Comparison of ENCODE assay signal across 4 fruit fly cellular contexts in the genomic region with DNA sequence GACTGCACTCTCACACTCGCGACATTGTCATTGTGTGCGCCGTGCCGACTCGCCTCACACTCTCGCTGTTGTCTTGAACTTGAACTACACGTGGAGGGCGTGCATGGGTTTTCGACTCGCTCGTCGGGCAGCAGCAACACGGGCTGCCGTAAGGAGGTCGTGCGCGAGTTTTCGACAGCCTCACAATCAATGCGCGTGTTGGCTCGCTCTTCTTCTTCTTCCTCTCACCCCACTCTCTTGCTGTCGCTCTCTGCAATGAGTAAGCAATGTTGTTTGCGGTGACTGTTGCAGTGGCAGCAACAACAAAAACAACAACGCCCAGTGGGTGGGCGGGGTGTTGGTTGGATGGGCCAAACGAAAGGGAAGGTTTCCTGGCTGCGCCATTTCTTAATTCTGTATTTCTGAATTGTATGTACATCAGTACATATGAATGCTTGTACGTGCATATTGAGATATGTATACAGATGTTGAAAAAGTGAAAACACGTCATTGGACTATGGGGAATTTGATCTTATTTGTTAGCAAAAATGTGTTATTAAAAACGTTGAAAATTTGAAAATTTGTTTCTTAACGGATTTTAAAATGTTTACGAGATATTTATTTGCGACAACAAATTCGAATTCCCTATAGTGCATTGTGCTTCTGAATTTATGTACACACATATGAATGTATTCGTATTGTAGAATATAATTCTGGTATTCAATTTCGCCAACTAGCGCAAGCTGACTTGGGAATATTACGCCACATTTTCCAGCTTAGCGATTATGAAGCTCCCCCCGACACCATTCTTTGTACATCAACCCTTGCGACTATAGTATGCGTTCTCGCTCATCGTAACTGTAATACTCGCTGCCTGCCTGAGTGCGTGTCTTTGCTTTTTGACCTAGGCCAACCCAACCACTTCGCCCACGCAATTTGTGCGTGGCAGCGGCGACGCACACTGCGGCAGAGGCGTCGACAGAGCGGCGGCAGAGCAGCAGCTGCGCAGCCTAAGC.
A peak's percentile ranks its signal among the peaks of the same experiment; 100 is the strongest.
TF ChIP-seq lines count a peak whose summit lies in the region.

No protein-coding gene starts in this region.

TF ChIP-seq in whole organism, adult, 20 proteins besides CTCF, POLR2A, EP300 and RAD21 (continued from another document):
- TF ChIP-seq Clk (GFP tag; optimal IDR thresholded peaks at IDR 0.05; lab: Kevin White, UChicago): peak; percentile 47
- TF ChIP-seq cic (GFP tag; optimal IDR thresholded peaks at IDR 0.05; lab: Kevin White, UChicago): peak; percentile 99
- TF ChIP-seq toe (GFP tag; optimal IDR thresholded peaks at IDR 0.05; lab: Kevin White, UChicago): no peak
- TF ChIP-seq ovo (GFP tag; optimal IDR thresholded peaks at IDR 0.05; lab: Kevin White, UChicago): peak; percentile 63
- TF ChIP-seq CG11617 (GFP tag; optimal IDR thresholded peaks at IDR 0.05; lab: Kevin White, UChicago): peak; percentile 69
- peak; percentile 47 for TF ChIP-seq CG7045 (GFP tag; optimal IDR thresholded peaks at IDR 0.05; lab: Kevin White, UChicago)

TF ChIP-seq in whole organism, embryonic, 481 proteins besides CTCF, POLR2A, EP300 and RAD21 (continued from another document and continues in another):
- no peak for TF ChIP-seq E2f2 (GFP tag; IDR thresholded peaks at IDR 0.05; lab: Robert Waterston, UW)
- TF ChIP-seq da (GFP tag; optimal IDR thresholded peaks at IDR 0.05; lab: Kevin White, UChicago): peak; percentile 73
- peak in 1 of 2 experiments; percentile 13 for TF ChIP-seq bsh (GFP tag; optimal IDR thresholded peaks at IDR 0.05; lab: Kevin White, UChicago)
- no peak for TF ChIP-seq yki (optimal IDR thresholded peaks at IDR 0.05; lab: Kevin White, UChicago)
- peak; percentile 1 for TF ChIP-seq ac (GFP tag; optimal IDR thresholded peaks at IDR 0.05; lab: Kevin White, UChicago)
- peak; percentile 79 for TF ChIP-seq sug (tag; optimal IDR thresholded peaks at IDR 0.05; lab: Kevin White, UChicago)
- no peak for TF ChIP-seq aop (GFP tag; IDR thresholded peaks at IDR 0.05; lab: Robert Waterston, UW)
- TF ChIP-seq nerfin-2 (GFP tag; IDR thresholded peaks at IDR 0.05; lab: Robert Waterston, UW; ENCODE audit: partially characterized antibody): peak; percentile 51; the same call in 1 of the 2 replicates
- peak; percentile 93 for TF ChIP-seq kay (GFP tag; optimal IDR thresholded peaks at IDR 0.05; lab: Kevin White, UChicago)
- peak; percentile 52 for TF ChIP-seq CG7745 (tag; optimal IDR thresholded peaks at IDR 0.05; lab: Kevin White, UChicago)
- TF ChIP-seq CG11695 (GFP tag; IDR thresholded peaks at IDR 0.05; lab: Robert Waterston, UW): peak; percentile 53; the same call in 1 of the 3 replicates
- TF ChIP-seq org-1 (GFP tag; optimal IDR thresholded peaks at IDR 0.05; lab: Kevin White, UChicago): peak; percentile 44
- TF ChIP-seq gsb-n (tag; optimal IDR thresholded peaks at IDR 0.05; lab: Kevin White, UChicago): no peak
- TF ChIP-seq sqz (GFP tag; optimal IDR thresholded peaks at IDR 0.05; lab: Kevin White, UChicago): no peak
- no peak for TF ChIP-seq CG2129 (GFP tag; IDR thresholded peaks at IDR 0.05; lab: Robert Waterston, UW; ENCODE audit: partially characterized antibody)
- TF ChIP-seq CG34422 (GFP tag; IDR thresholded peaks at IDR 0.05; lab: Robert Waterston, UW): peak; percentile 80; the same call in 2 of the 3 replicates
- no peak for TF ChIP-seq slou (GFP tag; optimal IDR thresholded peaks at IDR 0.05; lab: Kevin White, UChicago)
- TF ChIP-seq Xrp1 (GFP tag; IDR thresholded peaks at IDR 0.05; lab: Robert Waterston, UW): 0 out of 2 replicates have a peak, but pooled peaks have one; percentile 5
- no peak for TF ChIP-seq CG11456 (GFP tag; IDR thresholded peaks at IDR 0.05; lab: Robert Waterston, UW)
- TF ChIP-seq bcd (GFP tag; optimal IDR thresholded peaks at IDR 0.05; lab: Kevin White, UChicago): peak; percentile 24
- TF ChIP-seq HmgZ (tag; optimal IDR thresholded peaks at IDR 0.05; lab: Kevin White, UChicago): peak; percentile 86
- TF ChIP-seq Ada2b (GFP tag; IDR thresholded peaks at IDR 0.05; lab: Robert Waterston, UW): 0 out of 2 replicates have a peak, but pooled peaks have one; percentile 26
- peak; percentile 39; the same call in 1 of the 2 replicates for TF ChIP-seq CG9932 (GFP tag; IDR thresholded peaks at IDR 0.05; lab: Robert Waterston, UW)
- peak; percentile 99 for TF ChIP-seq pros (GFP tag; optimal IDR thresholded peaks at IDR 0.05; lab: Kevin White, UChicago)
- no peak for TF ChIP-seq Oaz (GFP tag; IDR thresholded peaks at IDR 0.05; lab: Robert Waterston, UW)
- no peak for TF ChIP-seq CG18476 (GFP tag; optimal IDR thresholded peaks at IDR 0.05; lab: Kevin White, UChicago)
- TF ChIP-seq slbo (GFP tag; IDR thresholded peaks at IDR 0.05; lab: Robert Waterston, UW): peak; percentile 15; the same call in 1 of the 2 replicates
- TF ChIP-seq CG14860 (GFP tag; IDR thresholded peaks at IDR 0.05; lab: Robert Waterston, UW; ENCODE audit: partially characterized antibody): peak; percentile 37; the same call in 1 of the 3 replicates
- no peak for TF ChIP-seq Mad (GFP tag; optimal IDR thresholded peaks at IDR 0.05; lab: Kevin White, UChicago)
- no peak for TF ChIP-seq slp2 (GFP tag; optimal IDR thresholded peaks at IDR 0.05; lab: Kevin White, UChicago)
- peak; percentile 42 for TF ChIP-seq hbn (GFP tag; IDR thresholded peaks at IDR 0.05; lab: Robert Waterston, UW; ENCODE audit: partially characterized antibody)
- TF ChIP-seq Doc3 (GFP tag; IDR thresholded peaks at IDR 0.05; lab: Robert Waterston, UW; ENCODE audit: partially characterized antibody): 0 out of 3 replicates have a peak, but pooled peaks have one; percentile 20
- TF ChIP-seq bowl (GFP tag; IDR thresholded peaks at IDR 0.05; lab: Robert Waterston, UW): no peak
- no peak for TF ChIP-seq CG5245 (GFP tag; optimal IDR thresholded peaks at IDR 0.05; lab: Kevin White, UChicago)
- TF ChIP-seq Lhr (GFP tag; optimal IDR thresholded peaks at IDR 0.05; lab: Kevin White, UChicago): no peak

TF ChIP-seq in whole organism, prepupa, 60 proteins besides CTCF, POLR2A, EP300 and RAD21 (continued from another document and continues in another):
- TF ChIP-seq CG15336 (GFP tag; IDR thresholded peaks at IDR 0.05; lab: Robert Waterston, UW) (no peak), CG6276 (GFP tag; optimal IDR thresholded peaks at IDR 0.05; lab: Kevin White, UChicago) (no peak), fkh (GFP tag; optimal IDR thresholded peaks at IDR 0.05; lab: Kevin White, UChicago) (peak; percentile 95), lz (GFP tag; optimal IDR thresholded peaks at IDR 0.05; lab: Kevin White, UChicago) (no peak), Eip93F (GFP tag; optimal IDR thresholded peaks at IDR 0.05; lab: Kevin White, UChicago) (no peak), dsx (GFP tag; optimal IDR thresholded peaks at IDR 0.05; lab: Kevin White, UChicago; ENCODE audit: poor library complexity, severe bottlenecking) (peak; percentile 80), CG3919 (GFP tag; optimal IDR thresholded peaks at IDR 0.05; lab: Kevin White, UChicago) (no peak), Lpt (GFP tag; optimal IDR thresholded peaks at IDR 0.05; lab: Kevin White, UChicago) (peak; percentile 21), dac (GFP tag; optimal IDR thresholded peaks at IDR 0.05; lab: Kevin White, UChicago) (no peak), Ets96B (tag; optimal IDR thresholded peaks at IDR 0.05; lab: Kevin White, UChicago) (no peak), svp (GFP tag; lab: Kevin White, UChicago) (peak; percentile 97), CG34406 (GFP tag; optimal IDR thresholded peaks at IDR 0.05; lab: Kevin White, UChicago) (no peak), spab (GFP tag; optimal IDR thresholded peaks at IDR 0.05; lab: Kevin White, UChicago) (no peak), CG1621 (tag; optimal IDR thresholded peaks at IDR 0.05; lab: Kevin White, UChicago) (peak; percentile 53), CG11902 (GFP tag; optimal IDR thresholded peaks at IDR 0.05; lab: Kevin White, UChicago) (no peak), CG11762 (GFP tag; optimal IDR thresholded peaks at IDR 0.05; lab: Kevin White, UChicago; ENCODE audit: insufficient read depth) (no peak), Hr4 (GFP tag; optimal IDR thresholded peaks at IDR 0.05; lab: Kevin White, UChicago) (no peak), CG8119 (GFP tag; IDR thresholded peaks at IDR 0.05; lab: Robert Waterston, UW) (0 out of 3 replicates have a peak, but pooled peaks have one; percentile 15), CG4318 (GFP tag; optimal IDR thresholded peaks at IDR 0.05; lab: Kevin White, UChicago) (no peak), CG31627 (GFP tag; optimal IDR thresholded peaks at IDR 0.05; lab: Kevin White, UChicago) (peak; percentile 23), CG9139 (GFP tag; optimal IDR thresholded peaks at IDR 0.05; lab: Kevin White, UChicago) (no peak), CG10669 (GFP tag; optimal IDR thresholded peaks at IDR 0.05; lab: Kevin White, UChicago) (no peak), pdm3 (GFP tag; optimal IDR thresholded peaks at IDR 0.05; lab: Kevin White, UChicago) (no peak), ss (GFP tag; optimal IDR thresholded peaks at IDR 0.05; lab: Kevin White, UChicago) (no peak), Gug (GFP tag; IDR thresholded peaks at IDR 0.05; lab: Robert Waterston, UW) (peak; percentile 53), achi (GFP tag; optimal IDR thresholded peaks at IDR 0.05; lab: Kevin White, UChicago) (no peak), CG8319 (GFP tag; optimal IDR thresholded peaks at IDR 0.05; lab: Kevin White, UChicago) (no peak), CG6163 (GFP tag; IDR thresholded peaks at IDR 0.05; lab: Robert Waterston, UW) (peak; percentile 70), CG6808 (GFP tag; optimal IDR thresholded peaks at IDR 0.05; lab: Kevin White, UChicago) (no peak), CG11294 (GFP tag; IDR thresholded peaks at IDR 0.05; lab: Robert Waterston, UW) (no peak), Met (GFP tag; optimal IDR thresholded peaks at IDR 0.05; lab: Kevin White, UChicago) (peak; percentile 100), Sox102F (GFP tag; optimal IDR thresholded peaks at IDR 0.05; lab: Kevin White, UChicago) (peak; percentile 23), net (GFP tag; optimal IDR thresholded peaks at IDR 0.05; lab: Kevin White, UChicago) (peak; percentile 14), Sox14 (GFP tag; optimal IDR thresholded peaks at IDR 0.05; lab: Kevin White, UChicago) (peak; percentile 77), eg (GFP tag; IDR thresholded peaks at IDR 0.05; lab: Robert Waterston, UW) (peak; percentile 56; the same call in 2 of the 3 replicates), Eip78C (GFP tag; lab: Kevin White, UChicago) (peak; percentile 98), CG10631 (GFP tag; optimal IDR thresholded peaks at IDR 0.05; lab: Kevin White, UChicago) (no peak), salr (GFP tag; optimal IDR thresholded peaks at IDR 0.05; lab: Kevin White, UChicago) (peak in 1 of 2 experiments; percentile 35), CG32006 (GFP tag; optimal IDR thresholded peaks at IDR 0.05; lab: Kevin White, UChicago) (no peak), esn (GFP tag; optimal IDR thresholded peaks at IDR 0.05; lab: Kevin White, UChicago) (peak; percentile 32), Smox (GFP tag; optimal IDR thresholded peaks at IDR 0.05; lab: Kevin White, UChicago) (no peak)

TF ChIP-seq in whole organism, wandering third instar larva, 38 proteins besides CTCF, POLR2A, EP300 and RAD21 (continued from another document):
- no peak for TF ChIP-seq dmrt93B (GFP tag; optimal IDR thresholded peaks at IDR 0.05; lab: Kevin White, UChicago)
- TF ChIP-seq Mio (GFP tag; optimal IDR thresholded peaks at IDR 0.05; lab: Kevin White, UChicago): no peak
- no peak for TF ChIP-seq Hnf4 (GFP tag; optimal IDR thresholded peaks at IDR 0.05; lab: Kevin White, UChicago)
- no peak for TF ChIP-seq Dfd (GFP tag; optimal IDR thresholded peaks at IDR 0.05; lab: Kevin White, UChicago)
- peak; percentile 22 for TF ChIP-seq br (GFP tag; optimal IDR thresholded peaks at IDR 0.05; lab: Kevin White, UChicago)
- peak; percentile 29 for TF ChIP-seq HLH106 (tag; optimal IDR thresholded peaks at IDR 0.05; lab: Kevin White, UChicago)
- no peak for TF ChIP-seq brk (GFP tag; optimal IDR thresholded peaks at IDR 0.05; lab: Kevin White, UChicago)
- peak; percentile 39 for TF ChIP-seq jim (GFP tag; optimal IDR thresholded peaks at IDR 0.05; lab: Kevin White, UChicago)
- peak; percentile 98 for TF ChIP-seq tai (GFP tag; optimal IDR thresholded peaks at IDR 0.05; lab: Kevin White, UChicago)
- TF ChIP-seq woc (GFP tag; optimal IDR thresholded peaks at IDR 0.05; lab: Kevin White, UChicago): no peak
- peak; percentile 21 for TF ChIP-seq CG9705 (GFP tag; optimal IDR thresholded peaks at IDR 0.05; lab: Kevin White, UChicago)
- TF ChIP-seq N (GFP tag; optimal IDR thresholded peaks at IDR 0.05; lab: Kevin White, UChicago): no peak
- peak; percentile 46 for TF ChIP-seq fru (GFP tag; optimal IDR thresholded peaks at IDR 0.05; lab: Kevin White, UChicago)
- TF ChIP-seq usp (GFP tag; optimal IDR thresholded peaks at IDR 0.05; lab: Kevin White, UChicago): no peak
- no peak for TF ChIP-seq Myc (optimal IDR thresholded peaks at IDR 0.05; lab: Kevin White, UChicago)
- no peak for TF ChIP-seq pan (optimal IDR thresholded peaks at IDR 0.05; lab: Kevin White, UChicago)
- peak; percentile 56 for TF ChIP-seq psq (GFP tag; optimal IDR thresholded peaks at IDR 0.05; lab: Kevin White, UChicago)
- peak; percentile 27 for TF ChIP-seq rgr (GFP tag; optimal IDR thresholded peaks at IDR 0.05; lab: Kevin White, UChicago)
- peak; percentile 58 to 74 for TF ChIP-seq dl (GFP tag; optimal IDR thresholded peaks at IDR 0.05; lab: Kevin White, UChicago; ENCODE audit: insufficient read depth in 1 of 2, partially characterized antibody in 2 of 2)
- no peak for TF ChIP-seq sv (GFP tag; optimal IDR thresholded peaks at IDR 0.05; lab: Kevin White, UChicago)
